Fruit fly (Drosophila melanogaster): Measurements from ENCODE around the gene PGRP-LC.

PGRP-LC gene

DNA sequence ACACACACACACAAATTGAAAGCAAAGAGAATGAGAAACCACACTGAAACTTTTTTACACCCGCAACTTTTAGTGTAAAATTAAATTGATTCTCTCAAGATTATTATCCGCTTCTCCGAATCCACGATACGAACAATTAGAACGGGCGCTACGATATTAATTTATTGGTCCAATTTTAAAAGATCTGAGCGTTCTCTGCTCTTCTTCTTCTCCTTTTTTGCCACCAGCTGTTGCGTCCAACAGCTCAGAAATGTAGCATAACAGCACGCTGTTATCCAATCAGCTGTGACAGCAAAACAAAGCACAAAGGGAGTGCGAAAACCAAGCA is 20.1 kb downstream of the PGRP-LC start, which contains the start of the genes UGP and Svip:
TSS of gene UGP (minus strand) at position 223 of the 328 bp plus-strand sequence.
TSS of gene Svip (plus strand) at position 287 of the 328 bp plus-strand sequence.
- no peak for TF ChIP-seq CG8478 (optimal IDR thresholded peaks at IDR 0.05)
- TF ChIP-seq CTCF (optimal IDR thresholded peaks at IDR 0.05) = no peak

- TF ChIP-seq CTCF (optimal IDR thresholded peaks at IDR 0.05) (no peak), CG8478 (optimal IDR thresholded peaks at IDR 0.05) (no peak)
Measured at dm6 chr3L:9360217-9360692, 21.6 kb downstream of the PGRP-LC start, which contains the start of gene Pdxk. TSS of gene Pdxk (plus strand) at chr3L:9360316.

dm6 chr3L:9361894-9362293 is 23.3 kb downstream of the PGRP-LC start, which contains the start of gene CG34456:
TSS of gene CG34456 (plus strand) at chr3L:9362108.
- TF ChIP-seq CTCF (optimal IDR thresholded peaks at IDR 0.05) (no peak), CG8478 (optimal IDR thresholded peaks at IDR 0.05) (no peak)

DNA sequence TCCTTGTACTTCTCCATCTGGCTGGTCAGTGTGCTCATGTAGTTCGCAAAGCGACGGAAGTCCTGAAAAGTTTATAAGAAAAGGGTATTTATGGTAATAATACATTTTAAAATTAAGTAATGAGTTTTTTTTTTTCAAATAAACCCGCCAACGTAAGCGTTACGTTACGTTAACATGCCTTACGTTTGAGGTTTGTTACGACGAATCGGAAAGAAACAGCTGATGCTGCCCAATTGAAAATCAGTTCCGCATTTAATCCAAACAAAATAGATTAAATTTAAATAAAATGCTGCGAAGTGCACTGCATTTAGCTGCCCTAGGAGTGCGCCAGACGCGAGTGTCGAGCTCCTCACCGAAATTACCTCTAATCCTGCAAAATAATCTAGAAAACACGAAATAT is 25.5 kb downstream of the PGRP-LC start, which contains the start of gene mRRF1:
TSS of gene mRRF1 (plus strand) at position 220 of the 400 bp plus-strand sequence.
- TF ChIP-seq CTCF (optimal IDR thresholded peaks at IDR 0.05) = no peak
- TF ChIP-seq CG8478 (optimal IDR thresholded peaks at IDR 0.05) = no peak

DNA sequence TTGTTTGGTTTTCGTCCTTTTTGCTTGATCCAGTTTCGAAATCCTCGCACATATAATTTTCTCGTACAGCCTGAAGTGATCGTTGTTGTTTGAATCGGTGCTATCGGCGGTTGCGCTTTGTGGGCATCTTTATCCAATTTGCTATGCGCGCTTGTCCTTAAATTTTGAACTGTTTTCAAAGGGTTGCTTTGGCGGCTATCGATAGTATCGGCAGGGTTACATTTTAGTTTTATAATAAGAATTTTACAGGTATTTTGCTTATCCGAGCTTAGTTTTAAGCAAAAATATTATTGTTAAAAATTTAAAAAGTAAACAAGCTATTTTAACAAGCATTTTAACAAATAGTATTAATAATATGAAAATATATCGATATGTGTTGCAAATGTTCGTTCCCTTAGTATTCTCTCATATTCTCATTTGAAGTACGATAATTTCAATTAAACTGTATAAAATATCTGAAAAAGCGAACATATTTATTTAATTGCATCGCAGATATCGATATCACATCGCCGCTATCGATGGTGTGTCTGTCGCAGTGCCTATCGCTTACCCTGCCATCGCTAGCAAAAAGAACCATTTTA is 28.3 kb downstream of the PGRP-LC start, which contains the start of the genes Klp67A and CG4452:
TSS of gene Klp67A (minus strand) at position 197 of the 581 bp plus-strand sequence.
TSS of gene CG4452 (plus strand) at position 528 of the 581 bp plus-strand sequence.
- TF ChIP-seq CTCF (optimal IDR thresholded peaks at IDR 0.05) (no peak), CG8478 (optimal IDR thresholded peaks at IDR 0.05) (no peak)

DNA sequence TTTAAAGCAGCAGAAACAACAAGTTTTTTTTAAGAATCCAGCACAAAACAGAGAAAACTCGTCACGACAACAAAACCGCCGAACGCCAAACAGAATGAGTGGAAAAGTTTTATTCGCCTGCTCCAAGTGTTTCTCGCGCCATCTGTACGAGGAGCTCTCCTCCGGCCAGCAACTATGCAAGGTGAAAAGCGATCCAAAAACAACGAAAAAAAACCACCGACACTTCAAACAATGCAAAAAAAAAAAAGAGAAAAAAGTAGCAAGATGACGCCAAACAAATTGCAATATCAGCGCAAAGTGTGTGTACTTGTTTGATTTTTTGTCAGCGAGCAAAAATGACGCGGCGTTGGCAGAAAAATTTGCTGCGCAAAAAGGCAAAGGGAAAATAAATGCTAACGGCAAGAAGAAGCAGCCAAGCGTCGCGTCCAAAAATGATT is 28.8 kb downstream of the PGRP-LC start:
- TF ChIP-seq CG8478 (optimal IDR thresholded peaks at IDR 0.05) = no peak
- TF ChIP-seq CTCF (optimal IDR thresholded peaks at IDR 0.05) = no peak

DNA sequence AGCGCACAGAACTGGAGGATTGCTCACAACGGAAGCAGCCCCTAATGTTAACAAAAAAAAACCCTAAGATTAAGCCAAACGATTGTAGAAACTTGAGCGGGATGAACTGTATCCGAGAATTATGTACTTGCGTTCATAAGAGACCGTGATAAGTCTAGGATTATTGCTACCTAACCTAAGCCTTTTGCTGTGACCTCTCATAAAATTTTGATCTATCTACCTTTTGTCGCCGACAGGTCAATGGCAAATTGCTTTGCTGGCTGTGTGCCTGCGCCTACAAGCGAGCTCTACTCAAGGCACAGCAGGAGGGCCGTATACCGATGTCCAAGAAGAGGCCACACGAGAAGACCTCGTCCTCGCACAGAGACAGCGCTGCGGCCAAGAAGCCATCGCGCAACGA is 30.1 kb downstream of the PGRP-LC start:
- TF ChIP-seq CTCF (optimal IDR thresholded peaks at IDR 0.05) = no peak
- TF ChIP-seq CG8478 (optimal IDR thresholded peaks at IDR 0.05) = no peak

dm6 chr3L:9370907-9371365 is 32.3 kb downstream of the PGRP-LC start, which contains the start of gene Fdx1:
TSS of gene Fdx1 (minus strand) at chr3L:9371238.
- no peak for TF ChIP-seq CG8478 (optimal IDR thresholded peaks at IDR 0.05)
- TF ChIP-seq CTCF (optimal IDR thresholded peaks at IDR 0.05) = no peak

DNA sequence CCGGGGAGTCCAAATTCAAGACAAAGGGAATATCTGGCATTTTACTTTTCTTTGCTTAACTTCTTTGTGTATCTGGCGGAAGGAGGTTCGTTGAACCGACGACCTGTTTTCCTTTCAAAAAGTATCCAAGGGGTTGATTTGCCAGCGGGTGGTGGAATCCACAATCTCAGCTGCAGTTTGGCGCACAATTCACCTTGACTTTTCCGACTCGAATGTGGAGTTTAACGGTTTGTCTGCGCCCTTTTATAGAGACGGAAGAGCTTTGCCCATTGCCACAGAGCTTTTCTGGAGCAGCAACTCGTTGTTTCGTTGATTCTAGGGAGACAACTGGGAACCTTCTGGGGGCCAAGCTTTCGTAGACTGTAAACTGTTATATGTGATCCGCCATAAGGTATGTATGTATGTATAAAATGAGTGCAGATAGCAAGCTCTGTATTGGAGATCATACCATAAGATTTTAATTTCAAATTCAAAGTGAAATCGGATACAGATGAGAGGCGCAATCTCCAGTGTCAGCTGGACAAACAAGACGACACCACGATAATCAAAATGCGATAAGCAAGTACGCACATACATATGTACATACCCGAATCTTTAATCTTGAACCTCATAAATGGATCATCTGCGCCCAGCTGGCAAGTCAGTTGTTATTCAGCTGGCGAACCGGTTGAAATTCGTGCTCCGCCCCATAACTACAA is 33.8 kb downstream of the PGRP-LC start, which contains the start of the genes Hsp67Bc, CG4456 and Hsp22:
TSS of gene Hsp67Bc (minus strand) at position 220 of the 698 bp plus-strand sequence.
TSS of gene CG4456 (plus strand) at position 445 of the 698 bp plus-strand sequence.
TSS of gene Hsp22 (plus strand) at position 654 of the 698 bp plus-strand sequence.
- no peak for TF ChIP-seq CG8478 (optimal IDR thresholded peaks at IDR 0.05)
- no peak for TF ChIP-seq CTCF (optimal IDR thresholded peaks at IDR 0.05)

DNA sequence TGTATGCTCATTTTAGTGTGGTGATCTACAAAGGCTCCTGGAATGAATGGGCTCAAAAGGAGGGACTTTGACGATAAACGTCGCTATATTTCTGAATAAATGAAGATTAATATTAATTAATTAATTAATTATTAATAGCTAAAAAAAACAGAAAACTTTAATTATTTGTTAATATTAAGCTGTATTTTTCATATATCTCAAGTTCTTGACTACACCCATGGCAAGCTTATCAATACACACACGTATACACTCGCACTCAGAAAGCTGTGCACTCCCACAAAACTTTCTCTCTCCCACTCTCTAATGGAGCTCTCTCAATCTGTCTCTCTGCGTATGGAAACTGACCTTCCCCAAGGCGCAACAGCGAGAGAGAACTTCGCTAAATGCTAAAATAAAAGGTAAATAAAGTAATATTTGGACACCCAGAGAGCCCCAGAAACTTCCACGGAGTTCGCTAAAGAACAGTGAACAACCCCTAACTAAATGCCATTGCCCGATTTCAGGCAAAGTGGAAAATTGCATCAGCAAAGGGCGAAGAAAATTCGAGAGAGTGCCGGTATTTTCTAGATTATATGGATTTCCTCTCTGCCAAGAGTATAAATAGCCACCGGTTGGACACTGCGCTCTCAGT is 34.9 kb downstream of the PGRP-LC start:
- TF ChIP-seq CTCF (optimal IDR thresholded peaks at IDR 0.05) (no peak), CG8478 (optimal IDR thresholded peaks at IDR 0.05) (no peak)

DNA sequence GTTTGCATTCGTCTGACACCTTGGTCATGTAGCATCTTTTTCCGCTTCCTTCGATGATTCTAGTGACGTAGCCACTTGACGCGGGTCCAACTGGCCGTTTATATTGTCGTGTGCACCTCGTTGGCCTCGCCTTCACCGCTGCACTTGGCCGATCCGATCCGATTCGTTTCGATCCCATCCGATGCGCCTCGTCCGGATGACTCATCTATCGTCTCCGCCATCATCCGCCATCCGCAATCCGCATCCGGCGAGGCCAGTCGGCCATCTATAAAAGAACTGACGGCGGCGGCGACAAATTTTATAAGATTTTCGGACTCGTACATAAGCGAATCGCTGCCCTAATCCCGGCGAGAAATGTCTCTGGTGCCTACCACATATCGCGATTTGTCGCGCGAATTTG is 36.5 kb downstream of the PGRP-LC start, which contains the start of gene CG4461:
TSS of gene CG4461 (plus strand) at position 301 of the 400 bp plus-strand sequence.
- no peak for TF ChIP-seq CTCF (optimal IDR thresholded peaks at IDR 0.05)
- TF ChIP-seq CG8478 (optimal IDR thresholded peaks at IDR 0.05) = no peak

- TF ChIP-seq CTCF (optimal IDR thresholded peaks at IDR 0.05) (no peak), CG8478 (optimal IDR thresholded peaks at IDR 0.05) (no peak)
Measured at dm6 chr3L:9376573-9376972, 38.0 kb downstream of the PGRP-LC start.

- TF ChIP-seq CG8478 (optimal IDR thresholded peaks at IDR 0.05) (no peak), CTCF (optimal IDR thresholded peaks at IDR 0.05) (no peak)
Measured at dm6 chr3L:9377198-9378035, 38.8 kb downstream of the PGRP-LC start, which contains the start of gene Hsp26. TSS of gene Hsp26 (minus strand) at chr3L:9377427.

All from S2 (cell line).